Fruit fly (Drosophila melanogaster): Measurements from ENCODE around the gene Dad.
A peak's percentile ranks its signal among the peaks of the same experiment; 100 is the strongest.

The Dad gene

dm6 chr3R:17059100-17059810, 5.4 kb downstream of the Dad start (continued):
- TF ChIP-seq CG12104 (GFP tag; optimal IDR thresholded peaks at IDR 0.05), result no peak
- no peak for TF ChIP-seq pan (optimal IDR thresholded peaks at IDR 0.05)
- no peak for TF ChIP-seq pan (GFP tag; optimal IDR thresholded peaks at IDR 0.05 in 1 of 2, IDR thresholded peaks at IDR 0.05 in 1 of 2)
- TF ChIP-seq CG6654 (GFP tag; optimal IDR thresholded peaks at IDR 0.05), result peak; percentile 31
- TF ChIP-seq ftz-f1 (GFP tag; optimal IDR thresholded peaks at IDR 0.05), result no peak
- no peak for TF ChIP-seq dm (GFP tag; optimal IDR thresholded peaks at IDR 0.05)
- no peak for TF ChIP-seq Tbp (GFP tag; optimal IDR thresholded peaks at IDR 0.05)
- TF ChIP-seq zen (tag; optimal IDR thresholded peaks at IDR 0.05), result no peak
- TF ChIP-seq B-H2 (GFP tag; optimal IDR thresholded peaks at IDR 0.05), result no peak
- no peak for TF ChIP-seq Doc2 (GFP tag; IDR thresholded peaks at IDR 0.05)
- peak; percentile 46 for TF ChIP-seq ewg (GFP tag; optimal IDR thresholded peaks at IDR 0.05)
- TF ChIP-seq Ets97D (GFP tag; optimal IDR thresholded peaks at IDR 0.05), result no peak
- TF ChIP-seq dpn (GFP tag; optimal IDR thresholded peaks at IDR 0.05), result peak in 1 of 2 experiments; percentile 8
- no peak for TF ChIP-seq CG33213 (GFP tag; optimal IDR thresholded peaks at IDR 0.05)
- no peak for TF ChIP-seq Dbx (GFP tag; IDR thresholded peaks at IDR 0.05)
- TF ChIP-seq fd3F (GFP tag; optimal IDR thresholded peaks at IDR 0.05), result no peak
- TF ChIP-seq bigmax (GFP tag; optimal IDR thresholded peaks at IDR 0.05), result no peak
- TF ChIP-seq CG18619 (GFP tag; optimal IDR thresholded peaks at IDR 0.05), result no peak
- TF ChIP-seq lov (optimal IDR thresholded peaks at IDR 0.05), result no peak
- TF ChIP-seq lov (GFP tag; IDR thresholded peaks at IDR 0.05), result no peak
- no peak for TF ChIP-seq MBD-R2 (GFP tag; IDR thresholded peaks at IDR 0.05)
- TF ChIP-seq CG12071 (GFP tag; optimal IDR thresholded peaks at IDR 0.05), result no peak
- TF ChIP-seq MTF-1 (GFP tag; optimal IDR thresholded peaks at IDR 0.05; ENCODE audit: borderline replicate concordance), result no peak
- TF ChIP-seq Eip74EF (GFP tag; optimal IDR thresholded peaks at IDR 0.05), result no peak
- TF ChIP-seq CG32767 (GFP tag; IDR thresholded peaks at IDR 0.05), result no peak
- TF ChIP-seq CG34422 (GFP tag; IDR thresholded peaks at IDR 0.05), result no peak
- no peak for TF ChIP-seq cad (GFP tag; optimal IDR thresholded peaks at IDR 0.05)
- TF ChIP-seq CG17612 (GFP tag; IDR thresholded peaks at IDR 0.05), result no peak
- TF ChIP-seq gt (GFP tag; IDR thresholded peaks at IDR 0.05), result no peak
- TF ChIP-seq Dll (GFP tag; IDR thresholded peaks at IDR 0.05; ENCODE audit: partially characterized antibody), result no peak
- no peak for TF ChIP-seq Doc3 (GFP tag; IDR thresholded peaks at IDR 0.05; ENCODE audit: partially characterized antibody)
- TF ChIP-seq en (GFP tag; optimal IDR thresholded peaks at IDR 0.05), result no peak
- TF ChIP-seq Hmx (GFP tag; optimal IDR thresholded peaks at IDR 0.05), result no peak
- no peak for TF ChIP-seq al (GFP tag; IDR thresholded peaks at IDR 0.05)
- peak; percentile 5 for TF ChIP-seq lbe (GFP tag; optimal IDR thresholded peaks at IDR 0.05)
- no peak for TF ChIP-seq CG12155 (GFP tag; optimal IDR thresholded peaks at IDR 0.05)
- TF ChIP-seq Dp (GFP tag; optimal IDR thresholded peaks at IDR 0.05), result no peak
- no peak for TF ChIP-seq pum (GFP tag; optimal IDR thresholded peaks at IDR 0.05)
- no peak for TF ChIP-seq CG10959 (GFP tag; IDR thresholded peaks at IDR 0.05)
- TF ChIP-seq Adf1 (GFP tag; IDR thresholded peaks at IDR 0.05), result no peak
- TF ChIP-seq run (tag; optimal IDR thresholded peaks at IDR 0.05), result no peak
- TF ChIP-seq fru (optimal IDR thresholded peaks at IDR 0.05), result no peak
- TF ChIP-seq nau (GFP tag; optimal IDR thresholded peaks at IDR 0.05), result no peak
- no peak for TF ChIP-seq CG12299 (tag; optimal IDR thresholded peaks at IDR 0.05)
- TF ChIP-seq kah (GFP tag; optimal IDR thresholded peaks at IDR 0.05), result no peak
- TF ChIP-seq CG14441 (GFP tag; IDR thresholded peaks at IDR 0.05), result no peak; the same call in 1 of the 2 replicates
- no peak for TF ChIP-seq HmgZ (tag; optimal IDR thresholded peaks at IDR 0.05)
- TF ChIP-seq bowl (GFP tag; IDR thresholded peaks at IDR 0.05), result no peak
- TF ChIP-seq Neu2 (GFP tag; optimal IDR thresholded peaks at IDR 0.05; ENCODE audit: borderline replicate concordance), result no peak
- no peak for TF ChIP-seq CG8359 (GFP tag; optimal IDR thresholded peaks at IDR 0.05; ENCODE audit: borderline replicate concordance)
- TF ChIP-seq CG17186 (GFP tag; optimal IDR thresholded peaks at IDR 0.05), result no peak

All from whole organism, embryonic.